Worm (Caenorhabditis elegans): Measurements from ENCODE around the gene B0462.5.

B0462.5 gene

ce11 chrV:18364558-18364957 lies 41.4 kb upstream of the B0462.5 start, which contains the start of gene C08E8.9:
TSS of gene C08E8.9 (plus strand) at chrV:18364858.
- TF ChIP-seq Y105C5A.15 (GFP tag; IDR thresholded peaks at IDR 0.05), result no peak
- no peak for TF ChIP-seq pqm-1 (tag; optimal IDR thresholded peaks at IDR 0.05)
- TF ChIP-seq R02D3.7 (tag; optimal IDR thresholded peaks at IDR 0.05), result no peak
- TF ChIP-seq mxl-2 (GFP tag; conservative IDR thresholded peaks at IDR 0.05), result no peak
- no peak for TF ChIP-seq rbr-2 (tag; optimal IDR thresholded peaks at IDR 0.05)
- TF ChIP-seq D1046.2 (GFP tag; IDR thresholded peaks at IDR 0.05), result no peak
- no peak for TF ChIP-seq hmg-1.1 (GFP tag; IDR thresholded peaks at IDR 0.05)
- TF ChIP-seq nhr-42 (GFP tag; IDR thresholded peaks at IDR 0.05), result no peak
- TF ChIP-seq zfp-2 (tag; optimal IDR thresholded peaks at IDR 0.05), result no peak
- TF ChIP-seq dpl-1 (GFP tag; optimal IDR thresholded peaks at IDR 0.05), result no peak
- TF ChIP-seq duxl-1 (tag; optimal IDR thresholded peaks at IDR 0.05; ENCODE audit: poor library complexity), result no peak
- TF ChIP-seq jun-1 (tag; optimal IDR thresholded peaks at IDR 0.05), result no peak
- TF ChIP-seq F49E8.2 (tag; optimal IDR thresholded peaks at IDR 0.05; ENCODE audit: borderline replicate concordance), result no peak
- no peak for TF ChIP-seq T26A8.4 (GFP tag; IDR thresholded peaks at IDR 0.05)
- no peak for TF ChIP-seq F26F4.8 (GFP tag; conservative IDR thresholded peaks at IDR 0.05)
- TF ChIP-seq nhr-11 (tag; optimal IDR thresholded peaks at IDR 0.05), result no peak
- no peak for TF ChIP-seq ZK546.5 (tag; optimal IDR thresholded peaks at IDR 0.05)
- no peak for TF ChIP-seq nhr-10 (tag; optimal IDR thresholded peaks at IDR 0.05)
- TF ChIP-seq zag-1 (tag; optimal IDR thresholded peaks at IDR 0.05), result no peak

ce11 chrV:18362402-18362801 lies 39.3 kb upstream of the B0462.5 start, which contains the start of gene C08E8.1:
TSS of gene C08E8.1 (minus strand) at chrV:18362502.
- TF ChIP-seq ZK546.5 (tag; optimal IDR thresholded peaks at IDR 0.05) (no peak), arid-1 (GFP tag; conservative IDR thresholded peaks at IDR 0.05) (no peak), duxl-1 (tag; optimal IDR thresholded peaks at IDR 0.05; ENCODE audit: poor library complexity) (no peak), unc-39 (tag; optimal IDR thresholded peaks at IDR 0.05) (no peak), ceh-32 (tag; optimal IDR thresholded peaks at IDR 0.05; ENCODE audit: poor library complexity) (no peak), pha-4 (GFP tag; IDR thresholded peaks at IDR 0.05) (no peak), pha-4 (tag; optimal IDR thresholded peaks at IDR 0.05) (no peak), ceh-44 (GFP tag; IDR thresholded peaks at IDR 0.05) (no peak), mxl-2 (GFP tag; conservative IDR thresholded peaks at IDR 0.05) (no peak), unc-62 (GFP tag; optimal IDR thresholded peaks at IDR 0.05 in 1 of 2) (no peak), unc-62 (tag; optimal IDR thresholded peaks at IDR 0.05) (no peak), dmd-9 (GFP tag; IDR thresholded peaks at IDR 0.05) (no peak), F37D6.2 (tag; optimal IDR thresholded peaks at IDR 0.05) (no peak), egl-43 (GFP tag; IDR thresholded peaks at IDR 0.05) (no peak), rbr-2 (tag; optimal IDR thresholded peaks at IDR 0.05) (no peak), fkh-10 (GFP tag; optimal IDR thresholded peaks at IDR 0.05) (no peak), madf-5 (GFP tag; IDR thresholded peaks at IDR 0.05) (no peak), lin-29 (GFP tag; IDR thresholded peaks at IDR 0.05) (no peak), vab-7 (GFP tag; IDR thresholded peaks at IDR 0.05) (no peak), lir-3 (tag; optimal IDR thresholded peaks at IDR 0.05) (no peak)

ce11 chrV:18359888-18360287 lies 36.8 kb upstream of the B0462.5 start, which contains the start of gene C08E8.5:
TSS of gene C08E8.5 (minus strand) at chrV:18359988.
- TF ChIP-seq T20F7.1 (GFP tag; optimal IDR thresholded peaks at IDR 0.05), result no peak
- peak; percentile 68 for TF ChIP-seq aha-1 (tag)
- TF ChIP-seq daf-16 (GFP tag; optimal IDR thresholded peaks at IDR 0.05), result no peak
- TF ChIP-seq daf-16 (tag; optimal IDR thresholded peaks at IDR 0.05), result no peak

- TF ChIP-seq ceh-82 (tag; optimal IDR thresholded peaks at IDR 0.05) (no peak), T26A8.4 (GFP tag; IDR thresholded peaks at IDR 0.05) (no peak), snpc-1.2 (GFP tag; IDR thresholded peaks at IDR 0.05) (no peak), ztf-11 (tag; optimal IDR thresholded peaks at IDR 0.05) (no peak), ceh-32 (tag; optimal IDR thresholded peaks at IDR 0.05; ENCODE audit: poor library complexity) (no peak)
Observed at ce11 chrV:18355742-18356141, 32.6 kb upstream of the B0462.5 start, which contains the start of gene C08E8.2. TSS of gene C08E8.2 (minus strand) at chrV:18355842.

Data from whole organism, L4 larva.